Fruit fly (Drosophila melanogaster) whole organism, embryonic: ENCODE measurements around the gene bb8.

Experiments used
- ATbp ChIP-seq: fragments of 200-800 bp; sonication (Bioruptor generic); optimal IDR thresholded peaks from 2 replicates; lab custom pipeline; 2017; ENCODE audit warnings: missing biosample characterization, mild to moderate bottlenecking, missing genetic modification characterization, missing genetic modification reagents
- CG10366 ChIP-seq: fragments of 200-800 bp; sonication (Bioruptor generic); IDR thresholded peaks from 2 replicates; pipeline ENCODE4 v1.3.6; 2022; ENCODE audit warnings: missing biosample characterization, missing genetic modification characterization
- CG10543 ChIP-seq: fragments of 200-800 bp; sonication (Bioruptor generic); optimal IDR thresholded peaks from 3 replicates; lab custom pipeline; 2017; ENCODE audit warnings: missing biosample characterization, mild to moderate bottlenecking, missing genetic modification characterization, moderate library complexity
- CG10654 ChIP-seq: fragments of 200-800 bp; sonication (Bioruptor generic); optimal IDR thresholded peaks from 2 replicates; lab custom pipeline; 2016; ENCODE audit warnings: missing biosample characterization, missing genetic modification characterization
- CG12942 ChIP-seq: fragments of 200-800 bp; sonication (Bioruptor generic); optimal IDR thresholded peaks from 3 replicates; lab custom pipeline; 2016; ENCODE audit warnings: missing biosample characterization, missing genetic modification characterization
- CG13624 ChIP-seq: fragments of 200-800 bp; sonication (Bioruptor generic); optimal IDR thresholded peaks from 2 replicates; lab custom pipeline; 2016; ENCODE audit warnings: missing biosample characterization, missing genetic modification characterization
- CG13894 ChIP-seq: fragments of 200-800 bp; sonication (Bioruptor generic); optimal IDR thresholded peaks from 3 replicates; lab custom pipeline; 2018; ENCODE audit warnings: missing biosample characterization, mild to moderate bottlenecking, missing genetic modification characterization, moderate library complexity
- CG14014 ChIP-seq: fragments of 200-800 bp; sonication (Bioruptor generic); IDR thresholded peaks from 2 replicates; pipeline ENCODE4 v1.3.6; 2022; ENCODE audit warnings: missing biosample characterization, missing genetic modification characterization
- CG15514 ChIP-seq: fragments of 200-800 bp; sonication (Bioruptor generic); optimal IDR thresholded peaks from 3 replicates; lab custom pipeline; 2017; ENCODE audit warnings: missing biosample characterization, missing genetic modification characterization, mild to moderate bottlenecking, moderate library complexity, missing genetic modification reagents
- CG1602 ChIP-seq: fragments of 200-800 bp; sonication (Bioruptor generic); optimal IDR thresholded peaks from 3 replicates; lab custom pipeline; 2016; ENCODE audit warnings: missing biosample characterization, missing genetic modification characterization
- CG16779 ChIP-seq: fragments of 200-800 bp; sonication (Bioruptor generic); IDR thresholded peaks from 2 replicates; pipeline ENCODE4 v1.3.6; 2022; ENCODE audit warnings: missing biosample characterization, missing genetic modification characterization
- CG18011 ChIP-seq: fragments of 200-800 bp; sonication (Bioruptor generic); optimal IDR thresholded peaks from 2 replicates; lab custom pipeline; 2017; ENCODE audit warnings: missing biosample characterization, missing genetic modification characterization, mild to moderate bottlenecking, moderate library complexity, missing genotype
- CG18599 ChIP-seq: fragments of 200-800 bp; sonication (Bioruptor generic); optimal IDR thresholded peaks from 3 replicates; lab custom pipeline; 2017; ENCODE audit warnings: missing biosample characterization, missing genetic modification characterization, mild to moderate bottlenecking, moderate library complexity, missing genetic modification reagents
- CG2116 ChIP-seq: fragments of 200-800 bp; sonication (Bioruptor generic); optimal IDR thresholded peaks from 3 replicates; lab custom pipeline; 2018; ENCODE audit warnings: missing biosample characterization, mild to moderate bottlenecking, missing genetic modification characterization
- CG32767 ChIP-seq: fragments of 200-800 bp; sonication (Bioruptor generic); IDR thresholded peaks from 2 replicates; pipeline ENCODE4 v1.3.6; 2022; ENCODE audit warnings: missing biosample characterization, missing genetic modification characterization
- CG4404 ChIP-seq: fragments of 200-800 bp; sonication (Bioruptor generic); IDR thresholded peaks from 2 replicates; pipeline ENCODE4 v1.3.6; 2022; ENCODE audit warnings: missing biosample characterization, missing genetic modification characterization
- CG4820 ChIP-seq: fragments of 200-800 bp; sonication (Bioruptor generic); optimal IDR thresholded peaks from 3 replicates; lab custom pipeline; 2016; ENCODE audit warnings: missing biosample characterization, missing genetic modification characterization
- CG9876 ChIP-seq: fragments of 200-800 bp; sonication (Bioruptor generic); optimal IDR thresholded peaks from 2 replicates; lab custom pipeline; 2016; ENCODE audit warnings: missing biosample characterization, missing genetic modification characterization
- D19A ChIP-seq: fragments of 200-800 bp; optimal IDR thresholded peaks from 3 replicates; lab custom pipeline; 2019; ENCODE audit warnings: missing biosample characterization, mild to moderate bottlenecking, missing genetic modification characterization, moderate library complexity
- Dek ChIP-seq: fragments of 200-800 bp; sonication (Bioruptor generic); optimal IDR thresholded peaks from 3 replicates; lab custom pipeline; 2019; ENCODE audit warnings: missing biosample characterization, mild to moderate bottlenecking, missing genetic modification characterization, moderate library complexity
- E2f2 ChIP-seq: fragments of 200-800 bp; sonication (Bioruptor generic); IDR thresholded peaks from 2 replicates; pipeline ENCODE4 v1.3.6; 2022; ENCODE audit warnings: missing biosample characterization, missing genetic modification characterization
- Fer2 ChIP-seq: fragments of 200-800 bp; sonication (Bioruptor generic); optimal IDR thresholded peaks from 2 replicates; lab custom pipeline; 2018; ENCODE audit warnings: missing biosample characterization, mild to moderate bottlenecking, missing genetic modification characterization, moderate library complexity
- HLHmδ ChIP-seq: fragments of 200-800 bp; sonication (Bioruptor generic); optimal IDR thresholded peaks from 2 replicates; lab custom pipeline; 2018; ENCODE audit warnings: missing biosample characterization, mild to moderate bottlenecking, missing genetic modification characterization, moderate library complexity
- Hr39 ChIP-seq: fragments of >200 bp; optimal IDR thresholded peaks from 2 replicates; lab custom pipeline; 2017
- NK7.1 ChIP-seq: fragments of 200-800 bp; sonication (Bioruptor generic); optimal IDR thresholded peaks from 3 replicates; lab custom pipeline; 2016; ENCODE audit warnings: missing biosample characterization, missing genetic modification characterization
- Pdp1 ChIP-seq, 2 experiments: fragments of 200-800 bp; sonication (Bioruptor generic); optimal IDR thresholded peaks; 3 replicates each; lab custom pipeline; 2016; ENCODE audit warnings: missing biosample characterization in 2 of 2, missing genetic modification characterization in 2 of 2, mild to moderate bottlenecking in 1 of 2, moderate library complexity in 1 of 2
- Sox102F ChIP-seq: fragments of 200-800 bp; sonication (Bioruptor generic); optimal IDR thresholded peaks from 2 replicates; lab custom pipeline; 2018; ENCODE audit warnings: missing biosample characterization, mild to moderate bottlenecking, missing genetic modification characterization, moderate library complexity
- Spps ChIP-seq: fragments of 200-800 bp; sonication (Bioruptor generic); optimal IDR thresholded peaks from 2 replicates; lab custom pipeline; 2018; ENCODE audit warnings: missing biosample characterization, mild to moderate bottlenecking, missing genetic modification characterization
- Sry-δ ChIP-seq: fragments of 200-800 bp; sonication (Bioruptor generic); optimal IDR thresholded peaks from 2 replicates; lab custom pipeline; 2016; ENCODE audit warnings: missing biosample characterization, missing genetic modification characterization
- YL-1 ChIP-seq: fragments of 200-800 bp; sonication (Bioruptor generic); optimal IDR thresholded peaks from 3 replicates; lab custom pipeline; 2017; ENCODE audit warnings: missing biosample characterization, mild to moderate bottlenecking, missing genetic modification characterization
- ara ChIP-seq: fragments of 200-800 bp; sonication (Bioruptor generic); IDR thresholded peaks from 2 replicates; pipeline ENCODE4 v1.3.6; 2022; ENCODE audit warnings: missing biosample characterization, missing genetic modification characterization
- bbx ChIP-seq: fragments of 200-800 bp; sonication (Bioruptor generic); IDR thresholded peaks from 2 replicates; pipeline ENCODE4 v1.3.6; 2022; ENCODE audit warnings: missing biosample characterization, missing genetic modification characterization; ENCODE audit not compliant: partially characterized antibody
- br ChIP-seq: fragments of >200 bp; optimal IDR thresholded peaks from 2 replicates; lab custom pipeline; 2017
- cato ChIP-seq: fragments of 200-800 bp; sonication (Bioruptor generic); optimal IDR thresholded peaks from 2 replicates; lab custom pipeline; 2016; ENCODE audit warnings: missing biosample characterization, missing genetic modification characterization, borderline replicate concordance
- caup ChIP-seq: fragments of 200-800 bp; sonication (Bioruptor generic); optimal IDR thresholded peaks from 3 replicates; lab custom pipeline; 2017; ENCODE audit warnings: missing biosample characterization, mild to moderate bottlenecking, missing genetic modification characterization, moderate library complexity; ENCODE audit not compliant: severe bottlenecking
- crol ChIP-seq: fragments of 200-800 bp; sonication (Bioruptor generic); IDR thresholded peaks from 2 replicates; pipeline ENCODE4 v1.3.6; 2022; ENCODE audit warnings: missing biosample characterization, missing genetic modification characterization
- dm ChIP-seq: fragments of 200-800 bp; sonication (Bioruptor generic); optimal IDR thresholded peaks from 3 replicates; lab custom pipeline; 2016; ENCODE audit warnings: missing biosample characterization, missing genetic modification characterization
- fru ChIP-seq: fragments of >200 bp; optimal IDR thresholded peaks from 2 replicates; lab custom pipeline; 2017
- gcm2 ChIP-seq: fragments of 200-800 bp; sonication (Bioruptor generic); optimal IDR thresholded peaks from 2 replicates; lab custom pipeline; 2016; ENCODE audit warnings: missing biosample characterization, missing genetic modification characterization
- ind ChIP-seq: fragments of 200-800 bp; sonication (Bioruptor generic); optimal IDR thresholded peaks from 3 replicates; lab custom pipeline; 2016; ENCODE audit warnings: missing biosample characterization, missing genetic modification characterization
- kni ChIP-seq: fragments of 200-800 bp; sonication (Bioruptor generic); optimal IDR thresholded peaks from 3 replicates; lab custom pipeline; 2017; ENCODE audit warnings: mild to moderate bottlenecking, missing biosample characterization, missing genetic modification reagents, missing genetic modification characterization
- lbe ChIP-seq: fragments of 200-800 bp; sonication (Bioruptor generic); optimal IDR thresholded peaks from 2 replicates; lab custom pipeline; 2016; ENCODE audit warnings: missing biosample characterization, mild to moderate bottlenecking, missing genetic modification characterization
- lilli ChIP-seq: fragments of 200-800 bp; sonication (Bioruptor generic); optimal IDR thresholded peaks from 3 replicates; lab custom pipeline; 2016; ENCODE audit warnings: missing biosample characterization, missing genetic modification characterization
- nerfin-2 ChIP-seq: fragments of 200-800 bp; sonication (Bioruptor generic); IDR thresholded peaks from 2 replicates; pipeline ENCODE4 v1.3.6; 2022; ENCODE audit warnings: missing biosample characterization, missing genetic modification characterization; ENCODE audit not compliant: partially characterized antibody
- odd ChIP-seq: fragments of 200-800 bp; sonication (Bioruptor generic); optimal IDR thresholded peaks from 2 replicates; lab custom pipeline; 2017; ENCODE audit warnings: missing biosample characterization, mild to moderate bottlenecking, missing genetic modification characterization
- rib ChIP-seq: fragments of 200-800 bp; sonication (Bioruptor generic); IDR thresholded peaks from 2 replicates; pipeline ENCODE4 v1.3.6; 2022; ENCODE audit warnings: missing biosample characterization, missing genetic modification characterization
- sens ChIP-seq: fragments of 200-800 bp; sonication (Bioruptor generic); peaks from one replicate; lab custom pipeline; 2016; ENCODE audit warnings: missing biosample characterization, missing genetic modification characterization
- slbo ChIP-seq: fragments of 200-800 bp; sonication (Bioruptor generic); IDR thresholded peaks from 2 replicates; pipeline ENCODE4 v1.3.6; 2022; ENCODE audit warnings: missing biosample characterization, missing genetic modification characterization
- sob ChIP-seq: fragments of 200-800 bp; sonication (Bioruptor generic); IDR thresholded peaks from 2 replicates; pipeline ENCODE4 v1.3.6; 2022; ENCODE audit warnings: missing biosample characterization, missing genetic modification characterization
- sqz ChIP-seq: fragments of 200-800 bp; sonication (Bioruptor generic); optimal IDR thresholded peaks from 3 replicates; lab custom pipeline; 2018; ENCODE audit warnings: missing biosample characterization, mild to moderate bottlenecking, missing genetic modification characterization
- ttk ChIP-seq: fragments of 200-800 bp; sonication (Bioruptor generic); IDR thresholded peaks from 2 replicates; pipeline ENCODE4 v2.1.2; 2022; ENCODE audit warnings: missing biosample characterization, missing genetic modification characterization
- tup ChIP-seq: fragments of 200-800 bp; sonication (Bioruptor generic); optimal IDR thresholded peaks from 2 replicates; lab custom pipeline; 2016; ENCODE audit warnings: missing biosample characterization, mild to moderate bottlenecking, missing genetic modification characterization, moderate library complexity

bb8 gene

DNA sequence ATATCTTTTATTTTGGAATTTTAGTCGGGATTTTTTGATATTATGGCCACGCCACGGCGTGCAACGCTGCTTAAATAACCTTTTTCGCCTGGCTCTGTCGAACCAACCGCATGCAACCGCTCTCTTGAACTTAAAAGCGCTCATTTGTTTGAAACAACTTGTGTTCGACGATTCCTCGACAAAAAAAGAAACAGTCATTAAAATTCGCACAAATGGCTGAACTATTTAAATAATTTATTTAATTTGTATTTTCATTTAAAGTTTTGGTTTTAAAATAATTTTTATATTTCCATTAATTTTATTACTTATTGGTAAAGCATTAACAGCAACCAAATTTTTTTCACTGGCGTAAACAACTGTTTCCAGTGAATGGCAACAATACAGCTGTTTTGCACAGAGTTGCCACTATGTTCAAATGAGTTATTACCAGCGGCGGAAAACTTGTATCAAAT, 9.2 kb downstream of the bb8 start, which contains the start of the genes orb and Cdc16 (continued):
- TF ChIP-seq CG10543 (GFP tag; lab: Kevin White, UChicago) = peak; percentile 83
- TF ChIP-seq CG10366 (GFP tag; lab: Robert Waterston, UW) = peak; percentile 91
- peak; percentile 95 for TF ChIP-seq Sox102F (GFP tag; lab: Kevin White, UChicago)
- TF ChIP-seq HLHmδ (GFP tag; lab: Kevin White, UChicago) = no peak
- TF ChIP-seq Dek (tag; lab: Kevin White, UChicago) = peak; percentile 93
- peak; percentile 91 for TF ChIP-seq CG12942 (GFP tag; lab: Kevin White, UChicago)
- peak; percentile 39 for TF ChIP-seq NK7.1
- TF ChIP-seq nerfin-2 = no peak
- no peak for TF ChIP-seq kni (GFP tag; lab: Kevin White, UChicago)
- peak; percentile 52 for TF ChIP-seq gcm2 (GFP tag; lab: Kevin White, UChicago)
- peak; percentile 97 for TF ChIP-seq slbo (GFP tag; lab: Robert Waterston, UW)
- peak; percentile 88 for TF ChIP-seq D19A
- peak; percentile 38 for TF ChIP-seq Sry-δ (GFP tag; lab: Kevin White, UChicago)
- peak; percentile 75 for TF ChIP-seq tup (GFP tag; lab: Kevin White, UChicago)
- TF ChIP-seq ttk (GFP tag; lab: Robert Waterston, UW) = peak; percentile 92
- TF ChIP-seq Hr39 (lab: Kevin White, UChicago) = no peak
- TF ChIP-seq YL-1 = peak; percentile 51
- TF ChIP-seq sens (GFP tag; lab: Kevin White, UChicago) = peak; percentile 96
- TF ChIP-seq CG18599 (GFP tag; lab: Kevin White, UChicago) = peak; percentile 95
- peak; percentile 91 for TF ChIP-seq caup (GFP tag; lab: Kevin White, UChicago)
- TF ChIP-seq fru (lab: Kevin White, UChicago) = no peak
- TF ChIP-seq CG9876 (GFP tag; lab: Kevin White, UChicago) = peak; percentile 47
- TF ChIP-seq cato = peak; percentile 77
- peak; percentile 88 for TF ChIP-seq rib
- peak; percentile 90 for TF ChIP-seq CG13894
- TF ChIP-seq E2f2 = peak; percentile 76
- TF ChIP-seq CG15514 = peak; percentile 87
- TF ChIP-seq dm (GFP tag; lab: Kevin White, UChicago) = peak; percentile 24
- TF ChIP-seq CG4404 (GFP tag; lab: Robert Waterston, UW) = peak; percentile 67
- peak; percentile 92 for TF ChIP-seq CG1602
- peak; percentile 78 for TF ChIP-seq odd (GFP tag; lab: Kevin White, UChicago)
- peak; percentile 81 for TF ChIP-seq CG4820 (GFP tag; lab: Kevin White, UChicago)
- TF ChIP-seq br = no peak
- peak; percentile 90 for TF ChIP-seq CG14014
- TF ChIP-seq ATbp = peak; percentile 80
- peak; percentile 90 for TF ChIP-seq Spps (tag; lab: Kevin White, UChicago)
- TF ChIP-seq lilli (GFP tag; lab: Kevin White, UChicago) = peak; percentile 91
- peak; percentile 71 for TF ChIP-seq CG18011 (GFP tag; lab: Kevin White, UChicago)
- peak; percentile 96 for TF ChIP-seq sob
- TF ChIP-seq Pdp1 (GFP tag; optimal IDR thresholded peaks at IDR 0.05; lab: Kevin White, UChicago) = peak; percentile 73 to 87
- TF ChIP-seq Fer2 (tag; lab: Kevin White, UChicago) = peak; percentile 88
- TF ChIP-seq crol (GFP tag; lab: Robert Waterston, UW) = peak; percentile 54; the same call in 1 of the 2 replicates
- TF ChIP-seq CG10654 (GFP tag; lab: Kevin White, UChicago) = peak; percentile 89
- no peak for TF ChIP-seq lbe (GFP tag; lab: Kevin White, UChicago)
- TF ChIP-seq ara = peak; percentile 83
- TF ChIP-seq CG2116 (GFP tag; lab: Kevin White, UChicago) = peak; percentile 76
- TF ChIP-seq CG16779 = peak; percentile 86
- peak; percentile 92 for TF ChIP-seq ind (GFP tag; lab: Kevin White, UChicago)
- peak; percentile 84 for TF ChIP-seq CG13624
- no peak for TF ChIP-seq bbx
- no peak for TF ChIP-seq sqz (GFP tag; lab: Kevin White, UChicago)
- TF ChIP-seq CG32767 (GFP tag; lab: Robert Waterston, UW) = peak; percentile 85
